Worm (Caenorhabditis elegans) whole organism, mixed stage, embryonic: ENCODE results near the gene hlh-26.

Source experiments
- bed-3 ChIP-seq: fragments of 200-800 bp; sonication (Bioruptor generic); optimal IDR thresholded peaks from 3 replicates; lab custom pipeline; 2018; ENCODE audit warnings: mild to moderate bottlenecking, missing genetic modification characterization, moderate library complexity, missing compliant biosample characterization
- blmp-1 ChIP-seq: fragments of 150-350 bp; optimal IDR thresholded peaks from 2 replicates; lab custom pipeline; 2014; ENCODE audit warnings: missing biosample characterization, missing genetic modification characterization
- ces-1 ChIP-seq: fragments of 150-350 bp; optimal IDR thresholded peaks from 2 replicates; lab custom pipeline; 2014; ENCODE audit warnings: missing biosample characterization, missing genetic modification reagents, missing genetic modification characterization
- lsy-2 ChIP-seq: fragments of 150-350 bp; optimal IDR thresholded peaks from 2 replicates; lab custom pipeline; 2014; ENCODE audit warnings: missing biosample characterization, missing genetic modification characterization
- nhr-28 ChIP-seq: fragments of 150-350 bp; optimal IDR thresholded peaks from 2 replicates; lab custom pipeline; 2014; ENCODE audit warnings: missing biosample characterization, missing genetic modification characterization
- nhr-76 ChIP-seq: sonication (generic microtip); optimal IDR thresholded peaks from 2 replicates; lab custom pipeline; 2017; ENCODE audit warnings: missing biosample characterization, missing genetic modification characterization
- snpc-4 ChIP-seq: fragments of 150-350 bp; optimal IDR thresholded peaks from 2 replicates; lab custom pipeline; 2014; ENCODE audit warnings: missing biosample characterization, missing genetic modification characterization
- ztf-11 ChIP-seq: fragments of 150-350 bp; optimal IDR thresholded peaks from 2 replicates; lab custom pipeline; 2014; ENCODE audit warnings: missing biosample characterization, missing genetic modification characterization

DNA sequence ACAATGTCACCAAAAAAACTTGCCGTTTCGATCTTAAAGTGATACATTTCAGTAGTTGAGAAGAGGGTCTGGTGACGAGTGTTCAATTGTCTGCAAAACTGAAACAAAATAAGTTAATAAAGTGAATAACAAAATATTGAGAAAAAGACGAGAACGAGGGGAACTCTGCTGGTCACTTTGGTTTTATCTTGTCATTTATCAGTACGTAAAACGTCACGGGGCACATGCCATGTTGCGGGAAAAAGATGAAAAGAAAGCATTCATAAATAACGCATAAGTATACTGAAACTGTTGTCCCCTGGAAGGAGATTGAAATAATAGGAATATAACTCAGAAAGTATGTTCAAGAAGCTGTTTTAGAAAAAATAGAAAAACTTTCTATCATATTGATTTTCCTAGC lies 18.7 kb downstream of the hlh-26 start, which contains the start of gene sahd-1:
- TF ChIP-seq snpc-4 (tag; lab: Kevin White, UChicago) (no peak), ztf-11 (no peak), lsy-2 (tag; lab: Kevin White, UChicago) (no peak), bed-3 (GFP tag; lab: Kevin White, UChicago) (no peak), blmp-1 (tag; lab: Kevin White, UChicago) (no peak), ces-1 (GFP tag; lab: Kevin White, UChicago) (no peak), nhr-76 (no peak), nhr-28 (tag; lab: Kevin White, UChicago) (no peak)
